Worm (Caenorhabditis elegans): Measurements from ENCODE around the gene odr-1.

- TF ChIP-seq lsy-2 (tag; optimal IDR thresholded peaks at IDR 0.05) (no peak), elt-3 (tag; optimal IDR thresholded peaks at IDR 0.05) (no peak), egl-27 (tag; optimal IDR thresholded peaks at IDR 0.05) (no peak), C34F6.9 (tag; optimal IDR thresholded peaks at IDR 0.05) (no peak), alr-1 (tag; optimal IDR thresholded peaks at IDR 0.05) (no peak), sma-3 (GFP tag; optimal IDR thresholded peaks at IDR 0.05) (no peak), nhr-11 (tag; optimal IDR thresholded peaks at IDR 0.05) (no peak), skn-1 (tag; optimal IDR thresholded peaks at IDR 0.05) (no peak), snpc-4 (tag; optimal IDR thresholded peaks at IDR 0.05) (no peak), nhr-23 (tag; optimal IDR thresholded peaks at IDR 0.05) (no peak), zag-1 (tag; optimal IDR thresholded peaks at IDR 0.05) (no peak), elt-1 (tag; optimal IDR thresholded peaks at IDR 0.05) (no peak)
Observed at ce11 chrX:13600136-13600535, 49.3 kb upstream of the odr-1 start, which contains the start of gene F54B11.7.
